Worm (Caenorhabditis elegans) whole organism, midembryonic: Measurements from ENCODE around the gene srbc-17.

Experiments
- T22C8.4 ChIP-seq: fragments of 200-800 bp; sonication (Bioruptor generic); IDR thresholded peaks from 2 replicates; pipeline ENCODE4 v1.3.6; 2022; ENCODE audit warnings: missing genetic modification characterization, missing compliant biosample characterization
- cog-1 ChIP-seq: sonication (generic microtip); optimal IDR thresholded peaks from 2 replicates; lab custom pipeline; 2016; ENCODE audit warnings: missing genetic modification characterization, missing compliant biosample characterization
- flt-1 ChIP-seq: fragments of 200-800 bp; sonication (Bioruptor generic); IDR thresholded peaks from 2 replicates; pipeline ENCODE4 v1.3.6; 2022; ENCODE audit warnings: missing genetic modification characterization, missing compliant biosample characterization
- klf-2 ChIP-seq: fragments of 200-800 bp; sonication (Bioruptor generic); conservative IDR thresholded peaks from 2 replicates; pipeline ENCODE4 v1.3.6; 2022; ENCODE audit warnings: missing genetic modification reagents, missing genetic modification characterization, missing compliant biosample characterization
- med-1 ChIP-seq: sonication (generic microtip); optimal IDR thresholded peaks from 2 replicates; lab custom pipeline; 2017; ENCODE audit warnings: missing genetic modification characterization, mild to moderate bottlenecking, missing compliant biosample characterization, antibody characterized with exemption, missing genetic modification reagents; ENCODE audit not compliant: insufficient read depth
- ref-1 ChIP-seq: fragments of 200-800 bp; sonication (Bioruptor generic); conservative IDR thresholded peaks from 2 replicates; pipeline ENCODE4 v1.3.6; 2022; ENCODE audit warnings: missing genetic modification reagents, missing genetic modification characterization, missing compliant biosample characterization
- tab-1 ChIP-seq: fragments of 200-800 bp; sonication (Bioruptor generic); IDR thresholded peaks from 2 replicates; pipeline ENCODE4 v1.3.6; 2022; ENCODE audit warnings: missing genetic modification characterization, missing compliant biosample characterization
- ztf-23 ChIP-seq: fragments of 200-800 bp; sonication (Bioruptor generic); IDR thresholded peaks from 2 replicates; pipeline ENCODE4 v1.3.6; 2022; ENCODE audit warnings: missing genetic modification reagents, missing genetic modification characterization, missing compliant biosample characterization
- ztf-29 ChIP-seq: fragments of 200-800 bp; sonication (Bioruptor generic); IDR thresholded peaks from 2 replicates; pipeline ENCODE4 v1.3.6; 2022; ENCODE audit warnings: missing genetic modification reagents, missing genetic modification characterization, missing compliant biosample characterization

DNA sequence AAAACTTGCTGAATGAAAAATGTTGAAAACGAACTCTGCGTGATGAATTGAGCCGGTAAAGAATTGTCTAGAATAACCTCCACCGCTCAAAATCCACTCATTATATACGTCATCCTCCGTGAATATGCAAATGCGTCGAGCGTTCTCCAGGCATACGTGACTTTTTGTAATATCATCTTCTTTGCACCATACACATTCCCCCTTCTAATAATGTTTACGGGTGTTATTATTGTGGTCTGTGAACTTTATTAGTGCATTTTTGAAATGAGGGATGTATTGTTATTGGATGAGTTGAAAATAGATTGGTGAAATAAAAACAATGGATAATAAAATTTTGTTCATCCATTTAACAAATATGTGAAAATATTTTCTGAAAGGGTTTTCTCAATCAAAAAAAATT, 37.6 kb upstream of the srbc-17 start, which contains the start of gene F22F7.7:
- TF ChIP-seq T22C8.4 (GFP tag; lab: Robert Waterston, UW), result no peak
- no peak for TF ChIP-seq ref-1
- TF ChIP-seq ztf-23 (GFP tag; lab: Robert Waterston, UW), result no peak
- no peak for TF ChIP-seq flt-1 (GFP tag; lab: Robert Waterston, UW)
- TF ChIP-seq cog-1 (tag; lab: Kevin White, UChicago), result no peak
- no peak for TF ChIP-seq klf-2
- TF ChIP-seq tab-1 (GFP tag; lab: Robert Waterston, UW), result no peak
- no peak for TF ChIP-seq ztf-29 (GFP tag; lab: Robert Waterston, UW)
- no peak for TF ChIP-seq med-1 (GFP tag; lab: Kevin White, UChicago)
